Fruit fly (Drosophila melanogaster) whole organism, embryonic: ENCODE results near the gene Dis3l2.
A peak's percentile ranks its signal among the peaks of the same experiment; 100 is the strongest.

ENCODE experiments used
- ATbp ChIP-seq: fragments of 200-800 bp; sonication (Bioruptor generic); optimal IDR thresholded peaks from 2 replicates; lab custom pipeline; 2017; ENCODE audit warnings: missing biosample characterization, mild to moderate bottlenecking, missing genetic modification characterization, missing genetic modification reagents
- Aef1 ChIP-seq: fragments of 200-800 bp; sonication (Bioruptor generic); IDR thresholded peaks from 3 replicates; pipeline ENCODE4 v1.3.6; 2022; ENCODE audit warnings: missing biosample characterization, missing genetic modification characterization
- Bteb2 ChIP-seq: fragments of 200-800 bp; sonication (Bioruptor generic); optimal IDR thresholded peaks from 2 replicates; lab custom pipeline; 2016; ENCODE audit warnings: missing biosample characterization, missing genetic modification characterization
- CG10147 ChIP-seq: fragments of 200-800 bp; sonication (Bioruptor generic); optimal IDR thresholded peaks from 2 replicates; lab custom pipeline; 2019; ENCODE audit warnings: missing biosample characterization, mild to moderate bottlenecking, missing genetic modification characterization, moderate library complexity
- CG10321 ChIP-seq: fragments of 200-800 bp; sonication (Bioruptor generic); IDR thresholded peaks from 2 replicates; pipeline ENCODE4 v1.3.6; 2022; ENCODE audit warnings: missing biosample characterization, missing genetic modification characterization
- CG11696 ChIP-seq: fragments of 200-800 bp; sonication (Bioruptor generic); IDR thresholded peaks from 2 replicates; pipeline ENCODE4 v1.3.6; 2022; ENCODE audit warnings: missing biosample characterization, missing genetic modification characterization
- CG12071 ChIP-seq: fragments of 200-800 bp; sonication (Bioruptor generic); optimal IDR thresholded peaks from 3 replicates; lab custom pipeline; 2018; ENCODE audit warnings: missing biosample characterization, mild to moderate bottlenecking, missing genetic modification characterization
- CG13123 ChIP-seq: fragments of 200-800 bp; sonication (Bioruptor generic); optimal IDR thresholded peaks from 2 replicates; lab custom pipeline; 2016; ENCODE audit warnings: missing biosample characterization, missing genetic modification characterization
- CG13624 ChIP-seq: fragments of 200-800 bp; sonication (Bioruptor generic); optimal IDR thresholded peaks from 2 replicates; lab custom pipeline; 2016; ENCODE audit warnings: missing biosample characterization, missing genetic modification characterization
- CG14860 ChIP-seq: fragments of 200-800 bp; sonication (Bioruptor generic); IDR thresholded peaks from 3 replicates; pipeline ENCODE4 v1.3.6; 2022; ENCODE audit warnings: missing biosample characterization, missing genetic modification characterization; ENCODE audit not compliant: partially characterized antibody
- CG15073 ChIP-seq: fragments of 200-800 bp; sonication (Bioruptor generic); optimal IDR thresholded peaks from 2 replicates; lab custom pipeline; 2016; ENCODE audit warnings: missing biosample characterization, missing genetic modification characterization
- CG1602 ChIP-seq: fragments of 200-800 bp; sonication (Bioruptor generic); optimal IDR thresholded peaks from 3 replicates; lab custom pipeline; 2016; ENCODE audit warnings: missing biosample characterization, missing genetic modification characterization
- CG1647 ChIP-seq: fragments of 200-800 bp; sonication (Bioruptor generic); optimal IDR thresholded peaks from 3 replicates; lab custom pipeline; 2016; ENCODE audit warnings: missing biosample characterization, missing genetic modification characterization
- CG16863 ChIP-seq: fragments of 200-800 bp; sonication (Bioruptor generic); optimal IDR thresholded peaks from 3 replicates; lab custom pipeline; 2016; ENCODE audit warnings: missing biosample characterization, missing genetic modification characterization
- CG17328 ChIP-seq: fragments of 200-800 bp; sonication (Bioruptor generic); IDR thresholded peaks from 2 replicates; pipeline ENCODE4 v1.3.6; 2022; ENCODE audit warnings: missing biosample characterization, missing genetic modification characterization
- CG17359 ChIP-seq: fragments of 200-800 bp; sonication (Bioruptor generic); optimal IDR thresholded peaks from 3 replicates; lab custom pipeline; 2018; ENCODE audit warnings: missing biosample characterization, mild to moderate bottlenecking, missing genetic modification characterization, moderate library complexity
- CG31224 ChIP-seq: fragments of 200-800 bp; sonication (Bioruptor generic); IDR thresholded peaks from 2 replicates; pipeline ENCODE4 v1.3.6; 2022; ENCODE audit warnings: missing biosample characterization, missing genetic modification characterization
- CG31365 ChIP-seq: fragments of 200-800 bp; sonication (Bioruptor generic); optimal IDR thresholded peaks from 2 replicates; lab custom pipeline; 2018; ENCODE audit warnings: missing biosample characterization, mild to moderate bottlenecking, missing genetic modification characterization
- CG3163 ChIP-seq: fragments of 200-800 bp; sonication (Bioruptor generic); optimal IDR thresholded peaks from 3 replicates; lab custom pipeline; 2016; ENCODE audit warnings: missing biosample characterization, missing genetic modification characterization
- CG3726 ChIP-seq: fragments of 200-800 bp; sonication (Bioruptor generic); IDR thresholded peaks from 3 replicates; pipeline ENCODE4, ENCODE4 v1.3.6; 2022; ENCODE audit warnings: missing biosample characterization, missing genetic modification characterization
- CG4360 ChIP-seq: fragments of 200-800 bp; sonication (Bioruptor generic); IDR thresholded peaks from 2 replicates; pipeline ENCODE4 v1.3.6; 2022; ENCODE audit warnings: missing biosample characterization, missing genetic modification characterization
- CG43689 ChIP-seq: fragments of 200-800 bp; sonication (Bioruptor generic); IDR thresholded peaks from 2 replicates; pipeline ENCODE4 v1.3.6; 2022; ENCODE audit warnings: missing biosample characterization, missing genetic modification characterization
- CG7745 ChIP-seq: fragments of 200-800 bp; sonication (Bioruptor generic); optimal IDR thresholded peaks from 2 replicates; lab custom pipeline; 2018; ENCODE audit warnings: missing biosample characterization, mild to moderate bottlenecking, missing genetic modification characterization, moderate library complexity
- CG8944 ChIP-seq: fragments of 200-800 bp; sonication (Bioruptor generic); optimal IDR thresholded peaks from 3 replicates; lab custom pipeline; 2016; ENCODE audit warnings: missing biosample characterization, missing genetic modification characterization
- CG9817 ChIP-seq: fragments of 200-800 bp; sonication (Bioruptor generic); optimal IDR thresholded peaks from 2 replicates; lab custom pipeline; 2018; ENCODE audit warnings: missing biosample characterization, mild to moderate bottlenecking, missing genetic modification characterization, moderate library complexity
- CoRest ChIP-seq: fragments of 200-800 bp; sonication (Bioruptor generic); optimal IDR thresholded peaks from 3 replicates; lab custom pipeline; 2018; ENCODE audit warnings: missing biosample characterization, mild to moderate bottlenecking, missing genetic modification characterization, moderate library complexity
- Doc3 ChIP-seq: fragments of 200-800 bp; sonication (Bioruptor generic); IDR thresholded peaks from 3 replicates; pipeline ENCODE4 v1.3.6; 2022; ENCODE audit warnings: missing biosample characterization, missing genetic modification characterization; ENCODE audit not compliant: partially characterized antibody
- Dp ChIP-seq: fragments of 200-800 bp; sonication (Bioruptor generic); optimal IDR thresholded peaks from 2 replicates; lab custom pipeline; 2018; ENCODE audit warnings: missing biosample characterization, mild to moderate bottlenecking, missing genetic modification characterization, moderate library complexity
- Dref ChIP-seq: fragments of 200-800 bp; sonication (Bioruptor generic); IDR thresholded peaks from 2 replicates; pipeline ENCODE4 v1.3.6; 2022; ENCODE audit warnings: missing biosample characterization, missing genetic modification characterization
- Ets97D ChIP-seq: fragments of 200-800 bp; sonication (Bioruptor generic); optimal IDR thresholded peaks from 3 replicates; lab custom pipeline; 2016; ENCODE audit warnings: missing biosample characterization, missing genetic modification characterization
- HLH4C ChIP-seq: fragments of 200-800 bp; sonication (Bioruptor generic); IDR thresholded peaks from 3 replicates; pipeline ENCODE4 v1.3.6; 2022; ENCODE audit warnings: missing biosample characterization, missing genetic modification characterization; ENCODE audit not compliant: partially characterized antibody
- HLH54F ChIP-seq: fragments of 200-800 bp; sonication (Bioruptor generic); optimal IDR thresholded peaks from 3 replicates; lab custom pipeline; 2016; ENCODE audit warnings: missing biosample characterization, missing genetic modification characterization
- Max ChIP-seq: fragments of 200-800 bp; sonication (Bioruptor generic); optimal IDR thresholded peaks from 2 replicates; lab custom pipeline; 2016; ENCODE audit warnings: missing biosample characterization, mild to moderate bottlenecking, missing genetic modification characterization
- Oli ChIP-seq: fragments of 200-800 bp; sonication (Bioruptor generic); optimal IDR thresholded peaks from 2 replicates; lab custom pipeline; 2018; ENCODE audit warnings: missing biosample characterization, mild to moderate bottlenecking, missing genetic modification characterization, moderate library complexity
- Ptx1 ChIP-seq: fragments of 200-800 bp; sonication (Bioruptor generic); IDR thresholded peaks from 2 replicates; pipeline ENCODE4 v1.3.6; 2022; ENCODE audit warnings: missing biosample characterization, missing genetic modification characterization
- Rx ChIP-seq: fragments of 200-800 bp; sonication (Bioruptor generic); IDR thresholded peaks from 2 replicates; pipeline ENCODE4 v1.3.6; 2022; ENCODE audit warnings: missing biosample characterization, missing genetic modification characterization
- Side ChIP-seq: fragments of 200-800 bp; sonication (Bioruptor generic); optimal IDR thresholded peaks from 2 replicates; lab custom pipeline; 2016; ENCODE audit warnings: missing biosample characterization, missing genetic modification characterization
- Sin3A ChIP-seq: fragments of >200 bp; optimal IDR thresholded peaks from 2 replicates; lab custom pipeline; 2018
- YL-1 ChIP-seq: fragments of 200-800 bp; sonication (Bioruptor generic); optimal IDR thresholded peaks from 3 replicates; lab custom pipeline; 2017; ENCODE audit warnings: missing biosample characterization, mild to moderate bottlenecking, missing genetic modification characterization
- bcd ChIP-seq: fragments of 200-800 bp; sonication (Bioruptor generic); optimal IDR thresholded peaks from 2 replicates; lab custom pipeline; 2017; ENCODE audit warnings: missing biosample characterization, mild to moderate bottlenecking, missing genetic modification characterization
- cad ChIP-seq: fragments of >200 bp; optimal IDR thresholded peaks from 2 replicates; lab custom pipeline; 2017; ENCODE audit warnings: missing biosample characterization, missing genetic modification characterization
- gcm2 ChIP-seq: fragments of 200-800 bp; sonication (Bioruptor generic); optimal IDR thresholded peaks from 2 replicates; lab custom pipeline; 2016; ENCODE audit warnings: missing biosample characterization, missing genetic modification characterization
- grau ChIP-seq: fragments of 200-800 bp; optimal IDR thresholded peaks from 3 replicates; lab custom pipeline; 2019; ENCODE audit warnings: missing biosample characterization, mild to moderate bottlenecking, missing genetic modification characterization, moderate library complexity
- hbn ChIP-seq: fragments of 200-800 bp; sonication (Bioruptor generic); IDR thresholded peaks from 2 replicates; pipeline ENCODE4 v1.3.6; 2022; ENCODE audit warnings: missing biosample characterization, missing genetic modification characterization; ENCODE audit not compliant: partially characterized antibody
- lbe ChIP-seq: fragments of 200-800 bp; sonication (Bioruptor generic); optimal IDR thresholded peaks from 2 replicates; lab custom pipeline; 2016; ENCODE audit warnings: missing biosample characterization, mild to moderate bottlenecking, missing genetic modification characterization
- row ChIP-seq: fragments of 200-800 bp; sonication (Bioruptor generic); IDR thresholded peaks from 3 replicates; pipeline ENCODE4 v1.3.6; 2022; ENCODE audit warnings: missing biosample characterization, missing genetic modification characterization
- scrt ChIP-seq: fragments of 200-800 bp; sonication (Bioruptor generic); optimal IDR thresholded peaks from 2 replicates; lab custom pipeline; 2018; ENCODE audit warnings: missing biosample characterization, mild to moderate bottlenecking, missing genetic modification characterization, moderate library complexity
- seq ChIP-seq: fragments of 200-800 bp; sonication (Bioruptor generic); IDR thresholded peaks from 2 replicates; pipeline ENCODE4 v1.3.6; 2022; ENCODE audit warnings: missing biosample characterization, missing genetic modification characterization
- yki ChIP-seq: fragments of >200 bp; optimal IDR thresholded peaks from 3 replicates; lab custom pipeline; 2018

Gene Dis3l2

dm6 chr3L:223019-223902, 10.8 kb downstream of the Dis3l2 start, which contains the start of the genes pyx and CG33229 (continued):
- TF ChIP-seq YL-1 (GFP tag; lab: Kevin White, UChicago) (no peak), CG17328 (GFP tag; lab: Robert Waterston, UW) (peak; percentile 45; the same call in 1 of the 2 replicates), CG1647 (peak; percentile 89), CG13123 (GFP tag; lab: Kevin White, UChicago) (peak; percentile 79), CG3726 (GFP tag; lab: Robert Waterston, UW) (0 out of 3 replicates have a peak, but pooled peaks have one; percentile 56), Oli (tag; lab: Kevin White, UChicago) (peak; percentile 87), CG9817 (peak; percentile 90), CG31365 (tag; lab: Kevin White, UChicago) (peak; percentile 17), CG14860 (GFP tag; lab: Robert Waterston, UW) (no peak), CG43689 (GFP tag; lab: Robert Waterston, UW) (peak; percentile 60), HLH4C (0 out of 3 replicates have a peak, but pooled peaks have one; percentile 46), seq (peak; percentile 71; the same call in 1 of the 2 replicates), CG31224 (GFP tag; lab: Robert Waterston, UW) (peak; percentile 79), Dref (peak; percentile 34), row (peak; percentile 88), gcm2 (GFP tag; lab: Kevin White, UChicago) (peak; percentile 74), CG10321 (GFP tag; lab: Robert Waterston, UW) (peak; percentile 5; the same call in 1 of the 2 replicates), Ptx1 (GFP tag; lab: Robert Waterston, UW) (peak; percentile 87), CoRest (tag; lab: Kevin White, UChicago) (peak; percentile 94), hbn (GFP tag; lab: Robert Waterston, UW) (no peak), yki (lab: Kevin White, UChicago) (no peak), CG4360 (no peak), CG8944 (GFP tag; lab: Kevin White, UChicago) (peak; percentile 81), CG1602 (GFP tag; lab: Kevin White, UChicago) (peak; percentile 86), Sin3A (lab: Kevin White, UChicago) (no peak), CG13624 (GFP tag; lab: Kevin White, UChicago) (peak; percentile 71), Rx (GFP tag; lab: Robert Waterston, UW) (peak; percentile 56), Side (GFP tag; lab: Kevin White, UChicago) (peak; percentile 57), lbe (GFP tag; lab: Kevin White, UChicago) (no peak), HLH54F (peak; percentile 94), CG12071 (GFP tag; lab: Kevin White, UChicago) (peak; percentile 70), CG15073 (GFP tag; lab: Kevin White, UChicago) (peak; percentile 51), CG3163 (GFP tag; lab: Kevin White, UChicago) (peak; percentile 16), Bteb2 (GFP tag; lab: Kevin White, UChicago) (peak; percentile 80), scrt (GFP tag; lab: Kevin White, UChicago) (peak; percentile 70), ATbp (GFP tag; lab: Kevin White, UChicago) (peak; percentile 57), Aef1 (GFP tag; lab: Robert Waterston, UW) (peak; percentile 75; the same call in 2 of the 3 replicates), Dp (GFP tag; lab: Kevin White, UChicago) (peak; percentile 91), cad (no peak), bcd (GFP tag; lab: Kevin White, UChicago) (peak; percentile 86), Ets97D (GFP tag; lab: Kevin White, UChicago) (peak; percentile 70), CG16863 (peak; percentile 70), grau (tag; lab: Kevin White, UChicago) (peak; percentile 89), CG7745 (no peak), CG10147 (GFP tag; lab: Kevin White, UChicago) (peak; percentile 92), Doc3 (no peak), CG17359 (tag; lab: Kevin White, UChicago) (peak; percentile 78), CG11696 (GFP tag; lab: Robert Waterston, UW) (peak; percentile 71), Max (GFP tag; lab: Kevin White, UChicago) (peak; percentile 82)
